Worm (Caenorhabditis elegans): ENCODE results near the gene F58H7.5.
A peak's percentile ranks its signal among the peaks of the same experiment; 100 is the strongest.

Gene F58H7.5

ce11 chrIV:919690-920089 lies at the start of gene F58H7.5:
F58H7.5 (plus strand) TSS chrIV:919990.
- TF ChIP-seq ztf-4 (tag; optimal IDR thresholded peaks at IDR 0.05) (no peak), sma-3 (GFP tag; optimal IDR thresholded peaks at IDR 0.05) (no peak), peb-1 (tag; optimal IDR thresholded peaks at IDR 0.05) (no peak), nhr-10 (tag; optimal IDR thresholded peaks at IDR 0.05) (no peak), ceh-82 (tag; optimal IDR thresholded peaks at IDR 0.05) (no peak), sem-4 (tag; optimal IDR thresholded peaks at IDR 0.05) (no peak)

- no peak for TF ChIP-seq blmp-1 (tag; optimal IDR thresholded peaks at IDR 0.05; ENCODE audit: insufficient read depth)
- no peak for TF ChIP-seq unc-62 (GFP tag; optimal IDR thresholded peaks at IDR 0.05)
- TF ChIP-seq alr-1 (tag; optimal IDR thresholded peaks at IDR 0.05): no peak
Observed at ce11 chrIV:873174-873788, 46.5 kb upstream of the F58H7.5 start.

- TF ChIP-seq ztf-1 (GFP tag; conservative IDR thresholded peaks at IDR 0.05) (no peak), mdl-1 (tag; optimal IDR thresholded peaks at IDR 0.05) (no peak), skn-1 (tag; optimal IDR thresholded peaks at IDR 0.05) (no peak), peb-1 (tag; optimal IDR thresholded peaks at IDR 0.05) (no peak), C34F6.9 (tag; optimal IDR thresholded peaks at IDR 0.05) (peak; percentile 63), lin-39 (tag; optimal IDR thresholded peaks at IDR 0.05) (no peak), crh-2 (tag; optimal IDR thresholded peaks at IDR 0.05) (peak; percentile 58), lsy-2 (tag; optimal IDR thresholded peaks at IDR 0.05) (peak; percentile 48 to 82), aly-2 (tag; optimal IDR thresholded peaks at IDR 0.05) (no peak), sma-3 (GFP tag; optimal IDR thresholded peaks at IDR 0.05) (peak; percentile 38), unc-55 (GFP tag; optimal IDR thresholded peaks at IDR 0.05) (peak; percentile 81), F13H6.1 (tag; optimal IDR thresholded peaks at IDR 0.05) (no peak), ztf-11 (tag; optimal IDR thresholded peaks at IDR 0.05) (no peak), nhr-6 (tag; optimal IDR thresholded peaks at IDR 0.05) (no peak), ceh-82 (tag; optimal IDR thresholded peaks at IDR 0.05) (no peak), unc-39 (tag; optimal IDR thresholded peaks at IDR 0.05) (no peak), nhr-21 (tag; optimal IDR thresholded peaks at IDR 0.05) (no peak), nhr-25 (tag; optimal IDR thresholded peaks at IDR 0.05) (peak; percentile 30), gmeb-1 (tag; optimal IDR thresholded peaks at IDR 0.05) (peak; percentile 98), fos-1 (tag; optimal IDR thresholded peaks at IDR 0.05) (no peak), ZK546.5 (tag; optimal IDR thresholded peaks at IDR 0.05) (no peak), zag-1 (tag; optimal IDR thresholded peaks at IDR 0.05) (no peak), nhr-129 (tag; optimal IDR thresholded peaks at IDR 0.05) (peak; percentile 46), lin-11 (tag; optimal IDR thresholded peaks at IDR 0.05) (no peak), snpc-4 (tag; optimal IDR thresholded peaks at IDR 0.05) (peak; percentile 74), nhr-77 (tag; optimal IDR thresholded peaks at IDR 0.05) (peak; percentile 23), R02D3.7 (tag; optimal IDR thresholded peaks at IDR 0.05) (no peak), lin-13 (GFP tag; optimal IDR thresholded peaks at IDR 0.05) (peak; percentile 51)
Observed at ce11 chrIV:874677-875076, 45.1 kb upstream of the F58H7.5 start, which contains the start of gene Y55F3BR.1. Y55F3BR.1 (plus strand) TSS chrIV:874791.

DNA sequence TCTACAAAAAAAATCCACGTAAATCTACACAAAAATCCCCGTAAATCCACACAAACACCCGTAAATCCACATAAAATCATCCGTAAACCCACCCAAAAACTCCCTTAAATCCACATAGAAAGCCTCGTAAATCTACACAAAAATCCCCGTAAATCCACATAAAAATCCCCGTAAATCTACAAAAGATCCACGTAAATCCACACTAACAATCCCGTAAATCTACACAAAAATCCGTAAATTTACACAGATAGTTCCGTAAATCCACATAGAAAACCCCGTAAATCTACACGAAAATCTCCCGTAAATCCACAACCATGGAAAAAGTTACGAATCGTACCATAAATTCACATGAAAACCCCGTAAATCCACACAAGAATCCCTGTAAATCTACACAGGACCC lies 41.2 kb upstream of the F58H7.5 start:
- TF ChIP-seq nhr-77 (tag; optimal IDR thresholded peaks at IDR 0.05): no peak
- no peak for TF ChIP-seq C34F6.9 (tag; optimal IDR thresholded peaks at IDR 0.05)
- TF ChIP-seq peb-1 (tag; optimal IDR thresholded peaks at IDR 0.05): no peak
- no peak for TF ChIP-seq ztf-4 (tag; optimal IDR thresholded peaks at IDR 0.05)
- TF ChIP-seq ztf-11 (tag; optimal IDR thresholded peaks at IDR 0.05): no peak
- TF ChIP-seq nhr-12 (tag; optimal IDR thresholded peaks at IDR 0.05): no peak
- no peak for TF ChIP-seq F13H6.1 (tag; optimal IDR thresholded peaks at IDR 0.05)
- no peak for TF ChIP-seq snpc-4 (tag; optimal IDR thresholded peaks at IDR 0.05)

- TF ChIP-seq ceh-16 (tag; optimal IDR thresholded peaks at IDR 0.05): no peak
- TF ChIP-seq lin-13 (GFP tag; optimal IDR thresholded peaks at IDR 0.05): peak; percentile 79
- TF ChIP-seq fos-1 (tag; optimal IDR thresholded peaks at IDR 0.05): peak; percentile 78
- peak; percentile 0 for TF ChIP-seq nhr-6 (tag; optimal IDR thresholded peaks at IDR 0.05)
- TF ChIP-seq nhr-237 (tag; optimal IDR thresholded peaks at IDR 0.05): no peak
- TF ChIP-seq skn-1 (tag; optimal IDR thresholded peaks at IDR 0.05): peak; percentile 23
- TF ChIP-seq ama-1 (optimal IDR thresholded peaks at IDR 0.05): no peak
- no peak for TF ChIP-seq aly-2 (tag; optimal IDR thresholded peaks at IDR 0.05)
- peak; percentile 82 for TF ChIP-seq crh-2 (tag; optimal IDR thresholded peaks at IDR 0.05)
- no peak for TF ChIP-seq nhr-12 (tag; optimal IDR thresholded peaks at IDR 0.05)
- no peak for TF ChIP-seq zag-1 (tag; optimal IDR thresholded peaks at IDR 0.05)
- no peak for TF ChIP-seq Y55F3AM.14 (GFP tag; optimal IDR thresholded peaks at IDR 0.05)
- no peak for TF ChIP-seq nhr-11 (tag; optimal IDR thresholded peaks at IDR 0.05)
- peak; percentile 36 for TF ChIP-seq snpc-4 (tag; optimal IDR thresholded peaks at IDR 0.05)
- TF ChIP-seq sma-9 (GFP tag; optimal IDR thresholded peaks at IDR 0.05): no peak
- no peak for TF ChIP-seq sma-9 (tag; optimal IDR thresholded peaks at IDR 0.05)
- TF ChIP-seq lsy-2 (tag; optimal IDR thresholded peaks at IDR 0.05): peak; percentile 48 to 84
- no peak for TF ChIP-seq elt-1 (tag; optimal IDR thresholded peaks at IDR 0.05)
- no peak for TF ChIP-seq nhr-23 (tag; optimal IDR thresholded peaks at IDR 0.05)
- no peak for TF ChIP-seq dmd-4 (tag; optimal IDR thresholded peaks at IDR 0.05)
Observed at ce11 chrIV:884707-885394, 34.9 kb upstream of the F58H7.5 start, which contains the start of gene mak-2. mak-2 (plus strand) TSS chrIV:885344.

Measured in whole organism, L2 larva.